Fruit fly (Drosophila melanogaster): ENCODE measurements around the gene CG12523.

The CG12523 gene

DNA sequence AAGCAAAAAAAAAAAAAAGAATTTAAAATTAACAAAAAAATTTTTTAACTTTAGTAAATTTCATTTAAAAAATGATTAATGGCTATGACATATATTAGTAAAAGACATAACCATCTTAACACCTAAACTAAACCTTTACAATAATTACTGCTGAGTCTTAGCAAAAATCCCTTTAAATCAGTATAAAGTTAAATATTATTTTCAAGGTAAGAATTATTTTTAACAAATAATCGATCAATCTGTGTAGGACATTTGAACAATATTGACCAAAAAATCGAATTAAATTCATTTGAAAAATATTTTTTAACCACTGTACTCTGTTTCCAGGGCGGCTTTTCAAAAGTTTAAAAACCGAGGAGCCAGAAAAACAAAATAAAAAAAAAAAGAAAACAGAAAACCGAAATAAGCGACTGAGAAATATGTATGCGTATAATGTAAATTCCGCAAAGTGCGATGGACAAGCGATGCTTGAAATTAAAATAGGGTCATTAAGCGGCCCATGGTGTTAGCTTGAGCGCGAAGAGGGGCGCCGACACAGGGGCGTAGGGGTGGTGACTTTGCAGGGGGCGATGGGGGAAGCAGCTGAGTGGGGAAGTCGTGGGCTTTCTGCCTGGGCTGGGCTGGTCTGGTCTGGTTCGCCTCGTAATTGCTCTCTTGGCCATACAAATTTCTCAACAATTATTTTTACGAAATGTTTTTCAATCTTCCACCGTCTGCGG, 14.8 kb upstream of the CG12523 start:
- TF ChIP-seq foxo (GFP tag; optimal IDR thresholded peaks at IDR 0.05) (peak in 1 of 2 experiments; percentile 31), ey (GFP tag; optimal IDR thresholded peaks at IDR 0.05) (no peak), Sp1 (GFP tag; optimal IDR thresholded peaks at IDR 0.05) (peak; percentile 55), Mio (GFP tag; optimal IDR thresholded peaks at IDR 0.05) (no peak), woc (GFP tag; optimal IDR thresholded peaks at IDR 0.05) (peak; percentile 53), GATAd (GFP tag; optimal IDR thresholded peaks at IDR 0.05) (no peak), HLH106 (tag; optimal IDR thresholded peaks at IDR 0.05) (peak; percentile 46), tai (GFP tag; optimal IDR thresholded peaks at IDR 0.05) (no peak), Vsx2 (GFP tag; optimal IDR thresholded peaks at IDR 0.05; ENCODE audit: partially characterized antibody) (no peak), brk (GFP tag; optimal IDR thresholded peaks at IDR 0.05) (no peak), Myc (optimal IDR thresholded peaks at IDR 0.05) (no peak), Hr83 (GFP tag; optimal IDR thresholded peaks at IDR 0.05; ENCODE audit: poor library complexity, severe bottlenecking) (no peak), Dif (GFP tag; optimal IDR thresholded peaks at IDR 0.05; ENCODE audit: partially characterized antibody) (no peak), Dfd (GFP tag; optimal IDR thresholded peaks at IDR 0.05) (no peak), pan (optimal IDR thresholded peaks at IDR 0.05) (no peak), jim (GFP tag; optimal IDR thresholded peaks at IDR 0.05) (no peak), usp (GFP tag; optimal IDR thresholded peaks at IDR 0.05) (no peak), OdsH (GFP tag; optimal IDR thresholded peaks at IDR 0.05) (peak; percentile 57), CrebA (GFP tag; optimal IDR thresholded peaks at IDR 0.05; ENCODE audit: borderline replicate concordance) (no peak), br (GFP tag; optimal IDR thresholded peaks at IDR 0.05) (no peak), Hr78 (GFP tag; optimal IDR thresholded peaks at IDR 0.05) (no peak), dl (GFP tag; optimal IDR thresholded peaks at IDR 0.05; ENCODE audit: insufficient read depth in 1 of 2, partially characterized antibody in 2 of 2) (no peak), rgr (GFP tag; optimal IDR thresholded peaks at IDR 0.05) (peak; percentile 25), dsf (GFP tag; optimal IDR thresholded peaks at IDR 0.05; ENCODE audit: borderline replicate concordance) (no peak), dmrt93B (GFP tag; optimal IDR thresholded peaks at IDR 0.05) (peak; percentile 9), CG9705 (GFP tag; optimal IDR thresholded peaks at IDR 0.05) (no peak), Jra (GFP tag; optimal IDR thresholded peaks at IDR 0.05) (no peak), Rel (GFP tag; optimal IDR thresholded peaks at IDR 0.05) (no peak), Rel (tag; optimal IDR thresholded peaks at IDR 0.05) (no peak), psq (GFP tag; optimal IDR thresholded peaks at IDR 0.05) (peak; percentile 62), h (GFP tag; optimal IDR thresholded peaks at IDR 0.05) (peak; percentile 17), fru (GFP tag; optimal IDR thresholded peaks at IDR 0.05) (peak; percentile 44)

DNA sequence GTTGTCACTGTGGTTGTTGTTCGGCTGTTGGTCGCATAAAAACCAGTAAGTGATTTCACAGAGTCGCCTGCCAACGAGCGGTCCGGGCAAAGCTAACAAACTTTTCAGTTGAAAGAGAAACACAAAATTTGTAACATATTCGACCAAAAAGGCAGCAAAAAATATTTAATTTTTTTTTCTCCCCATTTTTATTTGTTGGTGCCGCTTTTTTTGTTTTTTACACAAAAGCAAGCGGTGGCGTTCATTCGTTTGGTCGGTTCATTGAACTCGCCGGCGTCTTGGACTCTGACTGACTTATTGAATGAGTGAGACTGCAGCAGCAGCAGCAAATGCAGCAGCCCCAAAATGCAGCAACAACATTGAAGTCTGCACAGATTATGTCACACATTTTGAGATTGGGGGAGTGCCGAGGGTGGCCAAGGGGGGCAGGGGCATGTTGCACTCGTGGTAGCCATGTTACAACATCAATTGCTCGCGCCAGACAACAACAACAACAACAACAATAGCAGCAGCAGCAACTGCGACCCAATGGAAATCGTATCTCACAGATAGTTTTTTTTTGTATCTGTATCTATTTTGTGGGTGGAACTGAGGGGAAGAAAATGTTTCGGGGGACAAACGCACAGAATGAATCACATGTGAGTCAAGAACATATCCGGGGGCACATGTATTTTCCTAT, 13.2 kb upstream of the CG12523 start:
- TF ChIP-seq usp (GFP tag; optimal IDR thresholded peaks at IDR 0.05) (no peak), Rel (GFP tag; optimal IDR thresholded peaks at IDR 0.05) (no peak), Rel (tag; optimal IDR thresholded peaks at IDR 0.05) (no peak), Abd-B (GFP tag; optimal IDR thresholded peaks at IDR 0.05) (no peak), jim (GFP tag; optimal IDR thresholded peaks at IDR 0.05) (peak; percentile 8), woc (GFP tag; optimal IDR thresholded peaks at IDR 0.05) (no peak), N (GFP tag; optimal IDR thresholded peaks at IDR 0.05) (no peak), sage (GFP tag; optimal IDR thresholded peaks at IDR 0.05) (no peak), GATAd (GFP tag; optimal IDR thresholded peaks at IDR 0.05) (no peak), brk (GFP tag; optimal IDR thresholded peaks at IDR 0.05) (no peak), Sp1 (GFP tag; optimal IDR thresholded peaks at IDR 0.05) (peak; percentile 23)

DNA sequence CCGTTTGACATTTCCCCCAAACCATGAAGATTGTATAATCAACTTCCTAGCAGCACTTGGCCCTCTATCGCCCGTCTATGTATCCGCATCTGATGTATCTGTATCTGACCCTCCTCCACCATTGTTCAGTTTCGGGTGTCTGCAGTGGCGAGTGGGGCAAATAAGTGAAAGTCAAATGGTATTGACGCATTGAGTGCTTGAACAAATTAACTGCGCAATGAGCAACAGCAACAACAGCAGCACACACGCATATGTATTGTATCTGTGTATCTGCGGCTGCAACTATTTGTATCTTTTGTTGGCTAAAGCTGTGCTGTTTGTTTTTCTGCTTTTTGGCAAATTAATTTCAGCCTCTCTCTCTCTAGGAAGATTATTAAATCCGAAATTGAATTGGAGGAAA, 12.4 kb upstream of the CG12523 start:
- TF ChIP-seq ey (GFP tag; optimal IDR thresholded peaks at IDR 0.05) (no peak), foxo (GFP tag; optimal IDR thresholded peaks at IDR 0.05) (no peak), Vsx2 (GFP tag; optimal IDR thresholded peaks at IDR 0.05; ENCODE audit: partially characterized antibody) (no peak), Mio (GFP tag; optimal IDR thresholded peaks at IDR 0.05) (no peak), Myc (optimal IDR thresholded peaks at IDR 0.05) (no peak), CG9705 (GFP tag; optimal IDR thresholded peaks at IDR 0.05) (no peak), CG32264 (GFP tag; optimal IDR thresholded peaks at IDR 0.05) (no peak), Abd-B (GFP tag; optimal IDR thresholded peaks at IDR 0.05) (no peak), GATAd (GFP tag; optimal IDR thresholded peaks at IDR 0.05) (no peak), h (GFP tag; optimal IDR thresholded peaks at IDR 0.05) (no peak), N (GFP tag; optimal IDR thresholded peaks at IDR 0.05) (no peak), dsf (GFP tag; optimal IDR thresholded peaks at IDR 0.05; ENCODE audit: borderline replicate concordance) (no peak), Dfd (GFP tag; optimal IDR thresholded peaks at IDR 0.05) (no peak), rgr (GFP tag; optimal IDR thresholded peaks at IDR 0.05) (no peak), Hnf4 (GFP tag; optimal IDR thresholded peaks at IDR 0.05) (no peak), pan (optimal IDR thresholded peaks at IDR 0.05) (no peak)

Measured in whole organism, wandering third instar larva.